Worm (Caenorhabditis elegans) whole organism, L1 larva: Measurements from ENCODE around the gene C28D4.4.

Experiments
- C34B4.2 ChIP-seq: sonication (generic microtip); optimal IDR thresholded peaks from 2 replicates; lab custom pipeline; 2017; ENCODE audit warnings: mild to moderate bottlenecking, missing genetic modification characterization, missing compliant biosample characterization
- ceh-82 ChIP-seq, 3 experiments: fragments of 150-350 bp in 1 of 3; sonication (generic microtip) in 2 of 3; optimal IDR thresholded peaks; 2 replicates each; lab custom pipeline; 2014 to 2017; ENCODE audit warnings: missing biosample characterization in 3 of 3, missing genetic modification characterization in 3 of 3
- elt-3 ChIP-seq, 6 experiments: fragments of 150-350 bp in 1 of 6; sonication (generic microtip); optimal IDR thresholded peaks; 2 replicates each; lab custom pipeline; 2017 to 2018; ENCODE audit warnings: missing biosample characterization in 6 of 6, missing genetic modification characterization in 6 of 6, inconsistent platforms in 1 of 6
- fkh-10 ChIP-seq: sonication (generic microtip); optimal IDR thresholded peaks from 2 replicates; lab custom pipeline; 2017; ENCODE audit warnings: missing biosample characterization, missing genetic modification reagents, missing genetic modification characterization
- fkh-4 ChIP-seq: sonication (generic microtip); optimal IDR thresholded peaks from 2 replicates; lab custom pipeline; 2016; ENCODE audit warnings: missing compliant biosample characterization, missing genetic modification characterization, borderline replicate concordance
- nhr-11 ChIP-seq: fragments of 150-350 bp; optimal IDR thresholded peaks from 2 replicates; lab custom pipeline; 2014; ENCODE audit warnings: missing biosample characterization, missing genetic modification characterization
- nhr-237 ChIP-seq: fragments of 150-350 bp; optimal IDR thresholded peaks from 2 replicates; lab custom pipeline; 2014; ENCODE audit warnings: missing biosample characterization, missing genetic modification characterization
- nhr-28 ChIP-seq: fragments of 150-350 bp; optimal IDR thresholded peaks from 2 replicates; lab custom pipeline; 2014; ENCODE audit warnings: missing biosample characterization, missing genetic modification characterization
- nhr-77 ChIP-seq: fragments of 150-350 bp; optimal IDR thresholded peaks from 2 replicates; lab custom pipeline; 2014; ENCODE audit warnings: missing biosample characterization, missing genetic modification characterization
- ztf-11 ChIP-seq, 2 experiments: sonication (generic microtip); optimal IDR thresholded peaks; 2 replicates each; lab custom pipeline; 2016 to 2017; ENCODE audit warnings: missing genetic modification characterization in 2 of 2, missing biosample characterization in 1 of 2, missing compliant biosample characterization in 1 of 2

DNA sequence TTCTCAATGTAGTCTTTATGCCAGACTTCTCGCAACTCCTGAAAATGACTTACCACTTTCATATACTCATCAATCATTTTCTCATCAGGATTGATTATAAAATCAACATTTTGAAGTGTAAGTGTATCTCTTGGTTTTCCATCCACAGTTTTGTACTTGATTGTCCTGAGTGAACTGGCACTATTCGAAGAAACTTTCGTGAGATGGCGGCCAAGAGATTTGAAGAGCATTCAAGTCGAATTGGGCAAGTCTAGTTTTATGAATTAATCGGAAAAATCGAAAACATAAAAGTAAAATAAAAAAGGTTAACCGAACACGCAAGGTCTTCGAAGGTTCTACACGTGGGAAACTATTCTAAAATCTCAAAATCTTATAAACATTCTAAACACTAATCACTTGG, 1.9 kb downstream of the C28D4.4 start, which contains the start of gene C28D4.7:
- TF ChIP-seq ztf-11 (tag; optimal IDR thresholded peaks at IDR 0.05; lab: Kevin White, UChicago) (no peak), fkh-10 (GFP tag; lab: Kevin White, UChicago) (no peak), elt-3 (tag; optimal IDR thresholded peaks at IDR 0.05; lab: Kevin White, UChicago) (no peak), nhr-237 (tag; lab: Kevin White, UChicago) (no peak), nhr-28 (tag; lab: Kevin White, UChicago) (no peak), nhr-11 (tag; lab: Kevin White, UChicago) (no peak), nhr-77 (tag; lab: Kevin White, UChicago) (no peak), C34B4.2 (no peak), fkh-4 (tag; lab: Kevin White, UChicago) (no peak), ceh-82 (tag; optimal IDR thresholded peaks at IDR 0.05; lab: Kevin White, UChicago) (no peak)
